Fruit fly (Drosophila melanogaster): ENCODE results near the gene Eig71Ef.

Eig71Ef gene

DNA sequence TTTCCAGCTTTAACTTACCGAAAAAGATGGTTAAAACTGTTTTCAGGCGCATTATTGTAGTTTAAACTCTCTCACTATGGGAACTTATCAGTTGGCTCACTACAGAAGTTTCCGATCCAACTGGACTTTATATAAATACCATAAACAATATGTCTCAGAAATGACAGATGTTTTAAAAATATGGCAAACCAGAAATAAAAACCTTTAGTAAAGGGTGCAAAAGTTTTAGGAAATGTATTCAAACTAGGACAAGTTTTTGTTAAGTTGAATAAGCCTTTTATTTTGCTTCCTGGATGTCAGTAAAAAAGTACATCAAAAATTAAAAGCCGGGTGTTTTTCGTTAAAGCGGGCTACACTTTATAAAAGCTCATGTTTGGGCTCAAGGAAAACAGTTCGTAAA lies 7.6 kb downstream of the Eig71Ef start, which contains the start of the genes Eig71Ea and Eig71Eb:
Gene Eig71Ea, minus strand, starts transcription at position 101 of the 400 bp plus-strand sequence.
Gene Eig71Eb, plus strand, starts transcription at position 376 of the 400 bp plus-strand sequence.
- TF ChIP-seq dmrt93B (GFP tag; optimal IDR thresholded peaks at IDR 0.05), result no peak
- TF ChIP-seq sv (GFP tag; optimal IDR thresholded peaks at IDR 0.05), result no peak
- TF ChIP-seq dl (GFP tag; optimal IDR thresholded peaks at IDR 0.05; ENCODE audit: insufficient read depth in 1 of 2, partially characterized antibody in 2 of 2), result no peak
- TF ChIP-seq br (GFP tag; optimal IDR thresholded peaks at IDR 0.05), result no peak
- TF ChIP-seq lola (GFP tag; optimal IDR thresholded peaks at IDR 0.05), result no peak
- TF ChIP-seq usp (GFP tag; optimal IDR thresholded peaks at IDR 0.05), result no peak
- TF ChIP-seq N (GFP tag; optimal IDR thresholded peaks at IDR 0.05), result no peak
- no peak for TF ChIP-seq Mio (GFP tag; optimal IDR thresholded peaks at IDR 0.05)
- TF ChIP-seq Hr83 (GFP tag; optimal IDR thresholded peaks at IDR 0.05; ENCODE audit: poor library complexity, severe bottlenecking), result no peak
- no peak for TF ChIP-seq Abd-B (GFP tag; optimal IDR thresholded peaks at IDR 0.05)
- no peak for TF ChIP-seq CG32264 (GFP tag; optimal IDR thresholded peaks at IDR 0.05)
- TF ChIP-seq Hnf4 (GFP tag; optimal IDR thresholded peaks at IDR 0.05), result no peak
- TF ChIP-seq tai (GFP tag; optimal IDR thresholded peaks at IDR 0.05), result no peak
- TF ChIP-seq Rel (GFP tag; optimal IDR thresholded peaks at IDR 0.05), result no peak
- no peak for TF ChIP-seq Rel (tag; optimal IDR thresholded peaks at IDR 0.05)
- TF ChIP-seq Myc (optimal IDR thresholded peaks at IDR 0.05), result no peak
- no peak for TF ChIP-seq brk (GFP tag; optimal IDR thresholded peaks at IDR 0.05)
- no peak for TF ChIP-seq foxo (GFP tag; optimal IDR thresholded peaks at IDR 0.05)
- TF ChIP-seq ey (GFP tag; optimal IDR thresholded peaks at IDR 0.05), result no peak

DNA sequence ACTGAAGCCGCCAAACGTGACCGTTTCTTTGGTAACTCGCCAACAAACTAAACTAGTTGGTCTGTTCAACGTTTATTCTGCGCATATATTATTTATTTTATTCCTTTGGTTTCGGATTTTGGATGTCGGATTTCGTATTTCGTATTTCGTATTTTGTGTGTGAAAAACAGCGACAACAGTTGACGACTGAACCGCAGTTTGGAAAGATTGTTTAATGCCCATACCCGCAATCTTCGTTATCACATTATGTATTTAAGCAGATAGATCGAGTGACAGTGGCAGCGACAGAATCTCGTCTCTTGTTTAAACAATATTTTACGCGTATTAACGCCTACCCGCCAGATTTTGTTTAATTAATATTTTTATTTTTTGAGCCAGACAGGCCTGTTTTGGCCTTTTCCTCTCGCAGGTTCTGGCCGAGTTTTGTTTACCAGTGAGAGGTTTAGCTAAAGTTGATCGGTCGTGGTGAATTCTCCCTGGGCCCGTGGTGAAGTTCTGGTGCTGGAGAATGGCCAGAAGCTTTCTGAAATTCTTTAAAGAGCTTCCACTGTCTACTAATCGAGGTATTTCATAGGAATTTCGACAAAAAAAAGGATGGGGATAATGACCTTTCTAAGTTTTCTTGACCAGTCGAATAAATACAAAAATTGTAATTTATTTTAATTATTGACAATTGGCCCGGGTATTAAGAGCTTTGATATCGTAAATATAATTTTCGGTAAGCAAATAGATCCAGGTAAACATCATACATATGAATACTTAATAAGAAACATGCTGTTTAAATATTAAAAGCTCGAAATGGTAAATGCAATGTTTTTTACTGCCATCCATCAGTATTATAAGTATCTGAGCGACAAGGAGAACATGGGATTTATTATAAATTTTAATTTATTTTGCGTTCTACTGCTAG lies 9.2 kb downstream of the Eig71Ef start, which contains the start of the genes comm3 and CG43083:
Gene comm3, minus strand, starts transcription at position 51 of the 910 bp plus-strand sequence.
Gene CG43083, plus strand, starts transcription at position 860 of the 910 bp plus-strand sequence.
- TF ChIP-seq tai (GFP tag; optimal IDR thresholded peaks at IDR 0.05) (no peak), Sp1 (GFP tag; optimal IDR thresholded peaks at IDR 0.05) (no peak), h (GFP tag; optimal IDR thresholded peaks at IDR 0.05) (peak; percentile 42), foxo (GFP tag; optimal IDR thresholded peaks at IDR 0.05) (no peak), Myc (optimal IDR thresholded peaks at IDR 0.05) (no peak), brk (GFP tag; optimal IDR thresholded peaks at IDR 0.05) (no peak), CrebA (GFP tag; optimal IDR thresholded peaks at IDR 0.05; ENCODE audit: borderline replicate concordance) (peak; percentile 34), fru (GFP tag; optimal IDR thresholded peaks at IDR 0.05) (peak; percentile 32), Hr83 (GFP tag; optimal IDR thresholded peaks at IDR 0.05; ENCODE audit: poor library complexity, severe bottlenecking) (peak; percentile 30), jim (GFP tag; optimal IDR thresholded peaks at IDR 0.05) (no peak), Rel (GFP tag; optimal IDR thresholded peaks at IDR 0.05) (no peak), Rel (tag; optimal IDR thresholded peaks at IDR 0.05) (no peak), OdsH (GFP tag; optimal IDR thresholded peaks at IDR 0.05) (no peak), ey (GFP tag; optimal IDR thresholded peaks at IDR 0.05) (no peak), Dif (GFP tag; optimal IDR thresholded peaks at IDR 0.05; ENCODE audit: partially characterized antibody) (no peak), CG9705 (GFP tag; optimal IDR thresholded peaks at IDR 0.05) (no peak), lola (GFP tag; optimal IDR thresholded peaks at IDR 0.05) (no peak)

DNA sequence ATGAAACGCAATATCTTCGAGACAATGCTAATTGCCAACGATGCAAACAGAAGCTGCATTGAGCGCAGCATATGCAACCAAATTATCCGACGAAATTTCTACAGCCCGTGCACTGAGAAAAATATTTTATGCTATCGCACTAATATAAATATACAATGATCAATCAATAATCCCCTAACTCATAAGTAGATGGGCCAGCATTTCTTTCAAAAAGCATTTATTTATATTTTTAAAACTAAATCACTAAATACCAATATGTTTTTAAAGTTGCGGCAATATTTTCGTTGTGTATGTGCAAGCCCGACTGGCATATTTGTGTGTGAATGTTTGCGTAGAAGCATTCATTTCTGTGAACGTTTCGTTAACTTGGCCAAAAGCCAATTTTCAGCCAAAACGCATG lies 11.0 kb downstream of the Eig71Ef start:
- TF ChIP-seq fru (GFP tag; optimal IDR thresholded peaks at IDR 0.05) (no peak), lola (GFP tag; optimal IDR thresholded peaks at IDR 0.05) (no peak), woc (GFP tag; optimal IDR thresholded peaks at IDR 0.05) (no peak), usp (GFP tag; optimal IDR thresholded peaks at IDR 0.05) (no peak), dsf (GFP tag; optimal IDR thresholded peaks at IDR 0.05; ENCODE audit: borderline replicate concordance) (no peak), sage (GFP tag; optimal IDR thresholded peaks at IDR 0.05) (no peak), Rel (GFP tag; optimal IDR thresholded peaks at IDR 0.05) (no peak), Rel (tag; optimal IDR thresholded peaks at IDR 0.05) (no peak), GATAd (GFP tag; optimal IDR thresholded peaks at IDR 0.05) (no peak), pan (optimal IDR thresholded peaks at IDR 0.05) (no peak), HLH106 (tag; optimal IDR thresholded peaks at IDR 0.05) (no peak), Mio (GFP tag; optimal IDR thresholded peaks at IDR 0.05) (no peak), ey (GFP tag; optimal IDR thresholded peaks at IDR 0.05) (no peak), rgr (GFP tag; optimal IDR thresholded peaks at IDR 0.05) (no peak), dmrt93B (GFP tag; optimal IDR thresholded peaks at IDR 0.05) (no peak), Vsx2 (GFP tag; optimal IDR thresholded peaks at IDR 0.05; ENCODE audit: partially characterized antibody) (no peak), Hr78 (GFP tag; optimal IDR thresholded peaks at IDR 0.05) (no peak), CrebA (GFP tag; optimal IDR thresholded peaks at IDR 0.05; ENCODE audit: borderline replicate concordance) (no peak)

Data from whole organism, wandering third instar larva.